Worm (Caenorhabditis elegans) whole organism, L3 larva: ENCODE measurements around the gene dcap-2.

Source experiments
- ZK546.5 ChIP-seq: sonication (generic microtip); optimal IDR thresholded peaks from 2 replicates; lab custom pipeline; 2017; ENCODE audit warnings: missing biosample characterization, missing genetic modification characterization
- nhr-77 ChIP-seq: fragments of 150-350 bp; optimal IDR thresholded peaks from 2 replicates; lab custom pipeline; 2014; ENCODE audit warnings: missing biosample characterization, missing genetic modification characterization
- zag-1 ChIP-seq: fragments of 150-350 bp; optimal IDR thresholded peaks from 2 replicates; lab custom pipeline; 2014; ENCODE audit warnings: missing biosample characterization, missing genetic modification characterization

ce11 chrIV:13521785-13522184 lies at the start of gene dcap-2:
- TF ChIP-seq ZK546.5, result no peak
- no peak for TF ChIP-seq nhr-77 (tag; lab: Kevin White, UChicago)
- no peak for TF ChIP-seq zag-1 (tag; lab: Kevin White, UChicago)
